Worm (Caenorhabditis elegans) whole organism, L3 larva: ENCODE data around the gene F41F3.1.
A peak's percentile ranks its signal among the peaks of the same experiment; 100 is the strongest.

ENCODE experiments used
- R02D3.7 ChIP-seq: fragments of 150-350 bp; optimal IDR thresholded peaks from 2 replicates; lab custom pipeline; 2014; ENCODE audit warnings: missing biosample characterization, missing genetic modification characterization
- ZK546.5 ChIP-seq: sonication (generic microtip); optimal IDR thresholded peaks from 2 replicates; lab custom pipeline; 2017; ENCODE audit warnings: missing biosample characterization, missing genetic modification characterization
- aly-2 ChIP-seq: fragments of 150-350 bp; optimal IDR thresholded peaks from 2 replicates; lab custom pipeline; 2014; ENCODE audit warnings: missing biosample characterization, missing genetic modification characterization
- ceh-16 ChIP-seq: sonication (generic microtip); optimal IDR thresholded peaks from 2 replicates; lab custom pipeline; 2017; ENCODE audit warnings: missing biosample characterization, missing genetic modification characterization
- ceh-28 ChIP-seq: fragments of 150-350 bp; optimal IDR thresholded peaks from 2 replicates; lab custom pipeline; 2014; ENCODE audit warnings: missing biosample characterization, missing genetic modification reagents, missing genetic modification characterization
- ceh-82 ChIP-seq: fragments of 150-350 bp; optimal IDR thresholded peaks from 2 replicates; lab custom pipeline; 2014; ENCODE audit warnings: missing biosample characterization, missing genetic modification characterization
- ceh-9 ChIP-seq: sonication (generic microtip); optimal IDR thresholded peaks from 2 replicates; lab custom pipeline; 2018; ENCODE audit warnings: missing biosample characterization, missing genetic modification characterization
- daf-12 ChIP-seq: fragments of 150-350 bp; optimal IDR thresholded peaks from 2 replicates; lab custom pipeline; 2014; ENCODE audit warnings: missing biosample characterization, missing genetic modification reagents, missing genetic modification characterization
- egl-27 ChIP-seq: sonication (generic microtip); optimal IDR thresholded peaks from 4 replicates; lab custom pipeline; 2017; ENCODE audit warnings: missing biosample characterization, missing genetic modification reagents, missing genetic modification characterization
- egl-5 ChIP-seq: fragments of 150-350 bp; optimal IDR thresholded peaks from 2 replicates; lab custom pipeline; 2017; ENCODE audit warnings: missing biosample characterization, missing genetic modification reagents, missing genetic modification characterization, inconsistent platforms
- elt-2 ChIP-seq: sonication (generic microtip); optimal IDR thresholded peaks from 2 replicates; lab custom pipeline; 2016; ENCODE audit warnings: missing genetic modification reagents, mild to moderate bottlenecking, missing genetic modification characterization, missing compliant biosample characterization
- elt-3 ChIP-seq, 3 experiments: fragments of 150-350 bp in 1 of 3; sonication (generic microtip) in 2 of 3; optimal IDR thresholded peaks; 2 replicates in 2 of 3; 4 replicates in 1 of 3; lab custom pipeline; 2014 to 2017; ENCODE audit warnings: missing biosample characterization in 3 of 3, missing genetic modification characterization in 3 of 3
- eor-1 ChIP-seq, 2 experiments: fragments of 150-350 bp; optimal IDR thresholded peaks; 2 replicates each; lab custom pipeline; 2014 to 2018; ENCODE audit warnings: missing biosample characterization in 2 of 2, missing genetic modification characterization in 2 of 2
- fkh-2 ChIP-seq: fragments of 150-350 bp; optimal IDR thresholded peaks from 2 replicates; lab custom pipeline; 2014; ENCODE audit warnings: missing biosample characterization, missing genetic modification reagents, missing genetic modification characterization
- fos-1 ChIP-seq: fragments of 150-350 bp; optimal IDR thresholded peaks from 2 replicates; lab custom pipeline; 2014; ENCODE audit warnings: missing biosample characterization, missing genetic modification characterization
- hmg-11 ChIP-seq: sonication (generic microtip); optimal IDR thresholded peaks from 2 replicates; lab custom pipeline; 2016; ENCODE audit warnings: missing genetic modification characterization, missing compliant biosample characterization
- jun-1 ChIP-seq: fragments of 150-350 bp; optimal IDR thresholded peaks from 2 replicates; lab custom pipeline; 2014; ENCODE audit warnings: missing biosample characterization, missing genetic modification reagents, missing genetic modification characterization
- lin-39 ChIP-seq: fragments of 150-350 bp; optimal IDR thresholded peaks from 2 replicates; lab custom pipeline; 2018; ENCODE audit warnings: missing biosample characterization, missing genetic modification reagents, missing genetic modification characterization
- lsy-12 ChIP-seq: sonication (generic microtip); optimal IDR thresholded peaks from 2 replicates; lab custom pipeline; 2016; ENCODE audit warnings: mild to moderate bottlenecking, missing genetic modification characterization, missing compliant biosample characterization
- mdl-1 ChIP-seq: fragments of 150-350 bp; optimal IDR thresholded peaks from 2 replicates; lab custom pipeline; 2014; ENCODE audit warnings: missing biosample characterization, missing genetic modification characterization
- mml-1 ChIP-seq: fragments of 150-350 bp; sonication (generic microtip); optimal IDR thresholded peaks from 3 replicates; lab custom pipeline; 2014; ENCODE audit warnings: missing biosample characterization, missing genetic modification characterization
- nfya-1 ChIP-seq: sonication (generic microtip); optimal IDR thresholded peaks from 2 replicates; lab custom pipeline; 2017; ENCODE audit warnings: missing genetic modification characterization, mild to moderate bottlenecking, missing compliant biosample characterization, antibody characterized with exemption, moderate library complexity; ENCODE audit not compliant: insufficient read depth
- nhr-12 ChIP-seq: fragments of 150-350 bp; optimal IDR thresholded peaks from 2 replicates; lab custom pipeline; 2014; ENCODE audit warnings: missing biosample characterization, missing genetic modification characterization
- nhr-23 ChIP-seq: fragments of 150-350 bp; optimal IDR thresholded peaks from 2 replicates; lab custom pipeline; 2014; ENCODE audit warnings: missing biosample characterization, missing genetic modification reagents, missing genetic modification characterization
- nhr-237 ChIP-seq: fragments of 150-350 bp; optimal IDR thresholded peaks from 2 replicates; lab custom pipeline; 2014; ENCODE audit warnings: missing biosample characterization, missing genetic modification characterization
- nhr-25 ChIP-seq: sonication (generic microtip); optimal IDR thresholded peaks from 2 replicates; lab custom pipeline; 2017; ENCODE audit warnings: missing biosample characterization, missing genetic modification characterization
- nhr-28 ChIP-seq: fragments of 150-350 bp; optimal IDR thresholded peaks from 2 replicates; lab custom pipeline; 2014; ENCODE audit warnings: missing biosample characterization, missing genetic modification characterization
- nhr-67 ChIP-seq: fragments of 150-350 bp; optimal IDR thresholded peaks from 2 replicates; lab custom pipeline; 2014; ENCODE audit warnings: missing biosample characterization, missing genetic modification characterization
- nhr-76 ChIP-seq: fragments of 150-350 bp; sonication (generic microtip); optimal IDR thresholded peaks from 5 replicates; lab custom pipeline; 2014; ENCODE audit warnings: missing biosample characterization, missing genetic modification characterization
- nhr-77 ChIP-seq: fragments of 150-350 bp; optimal IDR thresholded peaks from 2 replicates; lab custom pipeline; 2014; ENCODE audit warnings: missing biosample characterization, missing genetic modification characterization
- pha-4 ChIP-seq: fragments of 150-350 bp; optimal IDR thresholded peaks from 2 replicates; lab custom pipeline; 2014; ENCODE audit warnings: missing biosample characterization, missing genetic modification reagents, missing genetic modification characterization
- pqm-1 ChIP-seq: fragments of 150-350 bp; optimal IDR thresholded peaks from 2 replicates; lab custom pipeline; 2017; ENCODE audit warnings: missing biosample characterization, missing genetic modification characterization, inconsistent platforms
- sea-2 ChIP-seq: fragments of 150-350 bp; sonication (generic microtip); optimal IDR thresholded peaks from 4 replicates; lab custom pipeline; 2014; ENCODE audit warnings: missing biosample characterization, missing genetic modification reagents, missing genetic modification characterization
- skn-1 ChIP-seq: fragments of 150-350 bp; optimal IDR thresholded peaks from 2 replicates; lab custom pipeline; 2014; ENCODE audit warnings: missing biosample characterization, missing genetic modification characterization
- snpc-4 ChIP-seq: fragments of 150-350 bp; optimal IDR thresholded peaks from 2 replicates; lab custom pipeline; 2014; ENCODE audit warnings: missing biosample characterization, missing genetic modification characterization
- tbx-2 ChIP-seq: sonication (generic microtip); optimal IDR thresholded peaks from 2 replicates; lab custom pipeline; 2016; ENCODE audit warnings: mild to moderate bottlenecking, missing genetic modification characterization, missing compliant biosample characterization
- unc-62 ChIP-seq: fragments of 150-350 bp; sonication (generic microtip); optimal IDR thresholded peaks from 4 replicates; lab custom pipeline; 2014; ENCODE audit warnings: missing biosample characterization, missing genetic modification reagents, missing genetic modification characterization
- ztf-11 ChIP-seq: fragments of 150-350 bp; optimal IDR thresholded peaks from 2 replicates; lab custom pipeline; 2014; ENCODE audit warnings: missing biosample characterization, missing genetic modification characterization

Gene F41F3.1

ce11 chrV:4672487-4672886 lies 18.1 kb downstream of the F41F3.1 start, which contains the start of gene K03B4.9:
Gene K03B4.9, minus strand, starts transcription at chrV:4672587.
- TF ChIP-seq elt-3 (tag; optimal IDR thresholded peaks at IDR 0.05; lab: Kevin White, UChicago): no peak
- no peak for TF ChIP-seq unc-62 (GFP tag; lab: Kevin White, UChicago)
- TF ChIP-seq tbx-2 (tag; lab: Kevin White, UChicago): no peak
- no peak for TF ChIP-seq ceh-82
- TF ChIP-seq nhr-76 (tag; lab: Kevin White, UChicago): no peak
- no peak for TF ChIP-seq jun-1
- no peak for TF ChIP-seq egl-27
- no peak for TF ChIP-seq nhr-28
- TF ChIP-seq eor-1 (tag; optimal IDR thresholded peaks at IDR 0.05; lab: Kevin White, UChicago): no peak
- TF ChIP-seq pqm-1: no peak
- TF ChIP-seq nhr-25 (tag; lab: Kevin White, UChicago): no peak
- TF ChIP-seq fos-1: no peak
- TF ChIP-seq mdl-1: no peak
- TF ChIP-seq mml-1 (tag; lab: Kevin White, UChicago): no peak
- TF ChIP-seq, all 47 proteins: peak for 0

ce11 chrV:4674506-4674905 lies 20.2 kb downstream of the F41F3.1 start, which contains the start of gene K03B4.8:
Gene K03B4.8, minus strand, starts transcription at chrV:4674606.
- TF ChIP-seq aly-2 (no peak), egl-5 (tag; lab: Kevin White, UChicago) (no peak), nhr-23 (no peak), snpc-4 (tag; lab: Kevin White, UChicago) (no peak), lin-39 (tag; lab: Kevin White, UChicago) (no peak), nhr-25 (tag; lab: Kevin White, UChicago) (no peak), nhr-77 (tag; lab: Kevin White, UChicago) (no peak), nfya-1 (tag; lab: Kevin White, UChicago) (no peak), ztf-11 (tag; lab: Kevin White, UChicago) (no peak), nhr-76 (tag; lab: Kevin White, UChicago) (no peak), egl-27 (no peak), sea-2 (GFP tag; lab: Kevin White, UChicago) (no peak), nhr-67 (tag; lab: Kevin White, UChicago) (no peak), daf-12 (no peak), nhr-28 (no peak), eor-1 (tag; optimal IDR thresholded peaks at IDR 0.05; lab: Kevin White, UChicago) (no peak), nhr-237 (tag; lab: Kevin White, UChicago) (no peak), R02D3.7 (tag; lab: Kevin White, UChicago) (no peak)

ce11 chrV:4676092-4676491 lies 21.7 kb downstream of the F41F3.1 start, which contains the start of gene K03B4.6:
Gene K03B4.6, minus strand, starts transcription at chrV:4676192.
- no peak for TF ChIP-seq tbx-2 (tag; lab: Kevin White, UChicago)
- no peak for TF ChIP-seq mdl-1
- no peak for TF ChIP-seq snpc-4 (tag; lab: Kevin White, UChicago)
- TF ChIP-seq pha-4 (tag; lab: Kevin White, UChicago): no peak
- no peak for TF ChIP-seq ceh-28 (tag; lab: Kevin White, UChicago)
- no peak for TF ChIP-seq daf-12
- no peak for TF ChIP-seq nhr-67 (tag; lab: Kevin White, UChicago)
- TF ChIP-seq hmg-11 (tag; lab: Kevin White, UChicago): no peak
- no peak for TF ChIP-seq egl-5 (tag; lab: Kevin White, UChicago)
- TF ChIP-seq skn-1 (tag; lab: Kevin White, UChicago): no peak
- no peak for TF ChIP-seq nhr-23
- TF ChIP-seq elt-2 (tag; lab: Kevin White, UChicago): no peak
- TF ChIP-seq ceh-9: no peak
- no peak for TF ChIP-seq pqm-1

ce11 chrV:4676812-4677211 lies 22.5 kb downstream of the F41F3.1 start:
- TF ChIP-seq lsy-12 (tag; lab: Kevin White, UChicago) (no peak), nfya-1 (tag; lab: Kevin White, UChicago) (peak; percentile 70)

- TF ChIP-seq mdl-1 (no peak), nhr-23 (no peak), fkh-2 (tag; lab: Kevin White, UChicago) (no peak), eor-1 (tag; optimal IDR thresholded peaks at IDR 0.05; lab: Kevin White, UChicago) (no peak), ceh-16 (tag; lab: Kevin White, UChicago) (no peak), egl-5 (tag; lab: Kevin White, UChicago) (no peak), nhr-237 (tag; lab: Kevin White, UChicago) (no peak), fos-1 (no peak), ceh-9 (no peak), nfya-1 (tag; lab: Kevin White, UChicago) (no peak), mml-1 (tag; lab: Kevin White, UChicago) (no peak), nhr-12 (tag; lab: Kevin White, UChicago) (no peak), elt-2 (tag; lab: Kevin White, UChicago) (no peak), nhr-25 (tag; lab: Kevin White, UChicago) (no peak), ZK546.5 (tag; lab: Kevin White, UChicago) (no peak)
Measured at ce11 chrV:4681670-4682069, 27.3 kb downstream of the F41F3.1 start, which contains the start of gene K03B4.4. Gene K03B4.4, plus strand, starts transcription at chrV:4681970.
